Fruit fly (Drosophila melanogaster): ENCODE measurements around the gene mura.
A peak's percentile ranks its signal among the peaks of the same experiment; 100 is the strongest.

Gene mura

dm6 chr3R:9573812-9574587, 22.4 kb upstream of the mura start, which contains the start of gene CG9399 (continued):
- peak; percentile 42; the same call in 1 of the 3 replicates for TF ChIP-seq CG6791 (GFP tag; IDR thresholded peaks at IDR 0.05; ENCODE audit: partially characterized antibody)
- peak; percentile 93 for TF ChIP-seq sug (tag; optimal IDR thresholded peaks at IDR 0.05)
- peak; percentile 92 for TF ChIP-seq CG15696 (tag; optimal IDR thresholded peaks at IDR 0.05)
- peak; percentile 92 for TF ChIP-seq fu2 (GFP tag; optimal IDR thresholded peaks at IDR 0.05)
- peak; percentile 95 for TF ChIP-seq Six4 (GFP tag; optimal IDR thresholded peaks at IDR 0.05)
- TF ChIP-seq lola (GFP tag; optimal IDR thresholded peaks at IDR 0.05) = peak in 1 of 3 experiments; percentile 98
- peak; percentile 30 for TF ChIP-seq HmgD (GFP tag; optimal IDR thresholded peaks at IDR 0.05)
- peak; percentile 93 for TF ChIP-seq CG12104 (GFP tag; optimal IDR thresholded peaks at IDR 0.05)
- peak; percentile 90 for TF ChIP-seq GATAe (GFP tag; conservative IDR thresholded peaks at IDR 0.05)
- no peak for TF ChIP-seq hth (optimal IDR thresholded peaks at IDR 0.05)
- peak; percentile 91 for TF ChIP-seq CG2116 (GFP tag; optimal IDR thresholded peaks at IDR 0.05)
- peak; percentile 96 for TF ChIP-seq CG2199 (GFP tag; IDR thresholded peaks at IDR 0.05)
- TF ChIP-seq Elba2 (GFP tag; optimal IDR thresholded peaks at IDR 0.05) = peak; percentile 84
- peak; percentile 97 for TF ChIP-seq CG3407 (GFP tag; optimal IDR thresholded peaks at IDR 0.05)
- TF ChIP-seq HLH3B (GFP tag; IDR thresholded peaks at IDR 0.05) = peak; percentile 98
- peak; percentile 71 for TF ChIP-seq bigmax (GFP tag; optimal IDR thresholded peaks at IDR 0.05)
- peak; percentile 99 for TF ChIP-seq Ptx1 (GFP tag; IDR thresholded peaks at IDR 0.05)
- peak; percentile 83 for TF ChIP-seq CG1603 (tag; optimal IDR thresholded peaks at IDR 0.05)
- peak; percentile 86 for TF ChIP-seq da (GFP tag; optimal IDR thresholded peaks at IDR 0.05)
- TF ChIP-seq sd (tag; optimal IDR thresholded peaks at IDR 0.05) = peak; percentile 84
- peak; percentile 90 for TF ChIP-seq CG10543 (GFP tag; optimal IDR thresholded peaks at IDR 0.05)
- peak; percentile 90 for TF ChIP-seq Camta (GFP tag; optimal IDR thresholded peaks at IDR 0.05)
- TF ChIP-seq Sry-δ (GFP tag; optimal IDR thresholded peaks at IDR 0.05) = peak; percentile 73
- TF ChIP-seq CG34422 (GFP tag; IDR thresholded peaks at IDR 0.05) = peak; percentile 98
- TF ChIP-seq Vsx1 (GFP tag; optimal IDR thresholded peaks at IDR 0.05) = peak; percentile 94
- TF ChIP-seq CG14667 (GFP tag; IDR thresholded peaks at IDR 0.05) = peak; percentile 98
- TF ChIP-seq CG12236 (GFP tag; optimal IDR thresholded peaks at IDR 0.05) = peak; percentile 83
- TF ChIP-seq CG9817 (tag; optimal IDR thresholded peaks at IDR 0.05) = peak; percentile 94
- peak; percentile 84 for TF ChIP-seq disco-r (GFP tag; optimal IDR thresholded peaks at IDR 0.05)
- peak; percentile 96 for TF ChIP-seq Dbx (GFP tag; IDR thresholded peaks at IDR 0.05)
- TF ChIP-seq CG32767 (GFP tag; IDR thresholded peaks at IDR 0.05) = peak; percentile 97
- TF ChIP-seq unc-4 (GFP tag; IDR thresholded peaks at IDR 0.05; ENCODE audit: partially characterized antibody) = no peak
- TF ChIP-seq CG14965 (GFP tag; optimal IDR thresholded peaks at IDR 0.05; ENCODE audit: borderline replicate concordance) = peak; percentile 55
- peak; percentile 99 for TF ChIP-seq CG10366 (GFP tag; IDR thresholded peaks at IDR 0.05)
- peak; percentile 93 for TF ChIP-seq shn (GFP tag; optimal IDR thresholded peaks at IDR 0.05)
- peak; percentile 59 for TF ChIP-seq pzg (GFP tag; optimal IDR thresholded peaks at IDR 0.05)
- peak; percentile 89 for TF ChIP-seq gro (GFP tag; optimal IDR thresholded peaks at IDR 0.05)
- TF ChIP-seq knrl (GFP tag; IDR thresholded peaks at IDR 0.05; ENCODE audit: partially characterized antibody) = peak; percentile 62
- peak; percentile 93 for TF ChIP-seq CG13296 (GFP tag; optimal IDR thresholded peaks at IDR 0.05)
- TF ChIP-seq CG4282 (GFP tag; optimal IDR thresholded peaks at IDR 0.05) = peak; percentile 87
- TF ChIP-seq gsb-n (tag; optimal IDR thresholded peaks at IDR 0.05) = peak; percentile 98
- TF ChIP-seq hkb (optimal IDR thresholded peaks at IDR 0.05) = no peak
- TF ChIP-seq hkb (GFP tag; IDR thresholded peaks at IDR 0.05) = peak; percentile 98
- peak; percentile 82 for TF ChIP-seq ERR (GFP tag; optimal IDR thresholded peaks at IDR 0.05)
- TF ChIP-seq maf-S (GFP tag; optimal IDR thresholded peaks at IDR 0.05) = peak; percentile 90
- peak; percentile 94 for TF ChIP-seq kay (GFP tag; optimal IDR thresholded peaks at IDR 0.05)
- peak; percentile 94 for TF ChIP-seq CG9609 (GFP tag; optimal IDR thresholded peaks at IDR 0.05)
- TF ChIP-seq CG18764 (GFP tag; optimal IDR thresholded peaks at IDR 0.05) = peak; percentile 93
- peak; percentile 82 for TF ChIP-seq Side (GFP tag; optimal IDR thresholded peaks at IDR 0.05)
- TF ChIP-seq CG4707 (GFP tag; optimal IDR thresholded peaks at IDR 0.05) = peak; percentile 86
